Worm (Caenorhabditis elegans): ENCODE measurements around the gene F49F1.5.

DNA sequence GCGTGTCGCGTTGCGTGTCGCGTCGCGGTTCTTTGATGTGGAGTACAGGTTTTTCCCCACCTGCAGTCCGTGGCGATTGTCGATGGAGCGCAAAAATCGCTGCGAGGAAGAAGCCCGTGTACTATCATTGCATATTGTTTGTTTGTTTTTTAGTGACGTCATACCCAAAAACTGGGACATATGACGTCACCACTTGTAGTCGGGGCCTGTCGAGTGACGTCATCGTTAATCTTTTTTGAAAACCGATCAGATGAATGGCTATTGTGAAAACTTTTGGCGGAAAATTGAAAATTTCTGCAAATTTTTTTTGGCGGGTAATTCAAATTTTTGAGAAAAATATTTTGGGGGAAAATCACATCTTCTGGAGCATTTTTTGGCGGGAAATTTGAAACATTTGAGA, 47.1 kb upstream of the F49F1.5 start:
- no peak for TF ChIP-seq fkh-6 (tag; optimal IDR thresholded peaks at IDR 0.05)
- TF ChIP-seq nfya-1 (tag; optimal IDR thresholded peaks at IDR 0.05) = no peak
